Worm (Caenorhabditis elegans) whole organism, midembryonic: ENCODE results near the gene Y75B8A.33.
A peak's percentile ranks its signal among the peaks of the same experiment; 100 is the strongest.

Source experiments
- flt-1 ChIP-seq: fragments of 200-800 bp; sonication (Bioruptor generic); IDR thresholded peaks from 2 replicates; pipeline ENCODE4 v1.3.6; 2022; ENCODE audit warnings: missing genetic modification characterization, missing compliant biosample characterization
- klf-2 ChIP-seq: fragments of 200-800 bp; sonication (Bioruptor generic); conservative IDR thresholded peaks from 2 replicates; pipeline ENCODE4 v1.3.6; 2022; ENCODE audit warnings: missing genetic modification reagents, missing genetic modification characterization, missing compliant biosample characterization
- ref-1 ChIP-seq: fragments of 200-800 bp; sonication (Bioruptor generic); conservative IDR thresholded peaks from 2 replicates; pipeline ENCODE4 v1.3.6; 2022; ENCODE audit warnings: missing genetic modification reagents, missing genetic modification characterization, missing compliant biosample characterization
- tab-1 ChIP-seq: fragments of 200-800 bp; sonication (Bioruptor generic); IDR thresholded peaks from 2 replicates; pipeline ENCODE4 v1.3.6; 2022; ENCODE audit warnings: missing genetic modification characterization, missing compliant biosample characterization
- ztf-29 ChIP-seq: fragments of 200-800 bp; sonication (Bioruptor generic); IDR thresholded peaks from 2 replicates; pipeline ENCODE4 v1.3.6; 2022; ENCODE audit warnings: missing genetic modification reagents, missing genetic modification characterization, missing compliant biosample characterization

DNA sequence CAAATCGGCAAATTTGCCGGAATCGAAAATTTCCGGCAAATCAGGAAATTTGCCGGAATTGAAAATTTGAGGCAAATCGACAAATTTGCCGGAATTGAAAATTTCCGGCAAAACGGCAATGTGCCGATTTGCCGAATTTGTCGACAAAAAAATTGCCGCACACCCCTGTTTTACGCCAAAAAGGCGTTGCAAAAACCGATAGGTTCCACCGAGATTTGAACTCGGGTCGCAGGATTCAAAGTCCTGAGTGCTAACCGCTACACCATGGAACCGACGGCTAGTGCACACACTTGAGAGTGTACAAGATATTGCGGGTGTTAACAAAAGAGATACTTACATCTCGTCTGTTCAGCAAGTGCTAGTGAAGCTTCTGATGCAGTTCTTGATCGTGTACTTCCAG lies 32.5 kb upstream of the Y75B8A.33 start:
- peak; percentile 84 for TF ChIP-seq tab-1 (GFP tag; lab: Robert Waterston, UW)
- TF ChIP-seq ztf-29 (GFP tag; lab: Robert Waterston, UW), result peak; percentile 62
- TF ChIP-seq klf-2 (GFP tag; lab: Robert Waterston, UW), result peak; percentile 46; the same call in 1 of the 2 replicates
- peak; percentile 86 for TF ChIP-seq flt-1 (GFP tag; lab: Robert Waterston, UW)
- TF ChIP-seq ref-1 (GFP tag; lab: Robert Waterston, UW), result 0 out of 2 replicates have a peak, but pooled peaks have one; percentile 50
